Worm (Caenorhabditis elegans): ENCODE results near the gene C40H1.8.

The C40H1.8 gene

ce11 chrIII:9317601-9318000, 3.1 kb downstream of the C40H1.8 start:
- TF ChIP-seq tbx-11 (GFP tag; IDR thresholded peaks at IDR 0.05) (no peak), tbx-37 (GFP tag; conservative IDR thresholded peaks at IDR 0.05) (no peak), hmbx-1 (tag; optimal IDR thresholded peaks at IDR 0.05) (no peak), hnd-1 (tag; optimal IDR thresholded peaks at IDR 0.05) (no peak), ama-1 (optimal IDR thresholded peaks at IDR 0.05) (no peak), tra-4 (tag; optimal IDR thresholded peaks at IDR 0.05) (no peak), ets-7 (tag; optimal IDR thresholded peaks at IDR 0.05) (no peak), scrt-1 (GFP tag; IDR thresholded peaks at IDR 0.05) (no peak), aly-1 (tag; optimal IDR thresholded peaks at IDR 0.05) (no peak), hmg-4 (GFP tag; optimal IDR thresholded peaks at IDR 0.05) (no peak), ceh-36 (tag; optimal IDR thresholded peaks at IDR 0.05) (no peak), ceh-13 (GFP tag; optimal IDR thresholded peaks at IDR 0.05) (no peak), flt-1 (GFP tag; IDR thresholded peaks at IDR 0.05) (no peak), sea-1 (GFP tag; conservative IDR thresholded peaks at IDR 0.05) (no peak), pes-1 (GFP tag; IDR thresholded peaks at IDR 0.05) (no peak), F13C5.2 (tag; optimal IDR thresholded peaks at IDR 0.05) (no peak), B0310.2 (tag; optimal IDR thresholded peaks at IDR 0.05) (no peak)

DNA sequence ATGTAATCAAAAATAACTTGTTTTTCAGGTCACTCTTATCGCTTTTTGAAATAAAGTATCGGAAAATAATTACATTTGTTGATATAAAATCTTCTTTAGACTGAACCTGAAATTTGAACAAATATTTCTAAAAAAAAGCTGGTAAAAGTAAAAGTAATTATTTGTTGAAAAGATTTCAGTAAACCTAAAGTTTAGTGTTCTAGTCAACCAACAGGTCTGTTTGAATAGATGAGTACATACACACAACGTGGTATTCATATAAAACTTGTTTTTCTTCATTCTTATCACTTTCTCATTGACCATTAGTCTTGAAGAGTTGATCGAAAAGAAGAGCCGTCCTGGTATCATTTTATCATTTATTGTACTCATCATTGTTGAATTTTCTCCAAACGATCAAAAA, 5.1 kb downstream of the C40H1.8 start, which contains the start of gene C40H1.9:
Gene C40H1.9, plus strand, starts transcription at position 301 of the 400 bp plus-strand sequence.
- TF ChIP-seq hmbx-1 (tag; optimal IDR thresholded peaks at IDR 0.05) (no peak), scrt-1 (GFP tag; IDR thresholded peaks at IDR 0.05) (no peak), sea-1 (GFP tag; conservative IDR thresholded peaks at IDR 0.05) (no peak), aly-1 (tag; optimal IDR thresholded peaks at IDR 0.05) (no peak), ceh-13 (GFP tag; optimal IDR thresholded peaks at IDR 0.05) (no peak), ets-7 (tag; optimal IDR thresholded peaks at IDR 0.05) (no peak), F13C5.2 (tag; optimal IDR thresholded peaks at IDR 0.05) (no peak), tbx-37 (GFP tag; conservative IDR thresholded peaks at IDR 0.05) (no peak), hnd-1 (tag; optimal IDR thresholded peaks at IDR 0.05) (no peak)

- no peak for TF ChIP-seq hmbx-1 (tag; optimal IDR thresholded peaks at IDR 0.05)
- TF ChIP-seq tbx-11 (GFP tag; IDR thresholded peaks at IDR 0.05), result no peak
- no peak for TF ChIP-seq ets-7 (tag; optimal IDR thresholded peaks at IDR 0.05)
- no peak for TF ChIP-seq ceh-36 (tag; optimal IDR thresholded peaks at IDR 0.05)
- TF ChIP-seq ama-1 (optimal IDR thresholded peaks at IDR 0.05), result no peak
- TF ChIP-seq scrt-1 (GFP tag; IDR thresholded peaks at IDR 0.05), result no peak
- TF ChIP-seq hnd-1 (tag; optimal IDR thresholded peaks at IDR 0.05), result no peak
- no peak for TF ChIP-seq F13C5.2 (tag; optimal IDR thresholded peaks at IDR 0.05)
- TF ChIP-seq flt-1 (GFP tag; IDR thresholded peaks at IDR 0.05), result no peak
- no peak for TF ChIP-seq pes-1 (GFP tag; IDR thresholded peaks at IDR 0.05)
- TF ChIP-seq B0310.2 (tag; optimal IDR thresholded peaks at IDR 0.05), result no peak
- TF ChIP-seq sea-1 (GFP tag; conservative IDR thresholded peaks at IDR 0.05), result no peak
- no peak for TF ChIP-seq hmg-4 (GFP tag; optimal IDR thresholded peaks at IDR 0.05)
- no peak for TF ChIP-seq ceh-13 (GFP tag; optimal IDR thresholded peaks at IDR 0.05)
- no peak for TF ChIP-seq aly-1 (tag; optimal IDR thresholded peaks at IDR 0.05)
- no peak for TF ChIP-seq tbx-37 (GFP tag; conservative IDR thresholded peaks at IDR 0.05)
- TF ChIP-seq tra-4 (tag; optimal IDR thresholded peaks at IDR 0.05), result no peak
Observed at ce11 chrIII:9322010-9322409, 7.5 kb downstream of the C40H1.8 start, which contains the start of gene cpb-1. TSS of gene cpb-1 (plus strand) at chrIII:9322310.

DNA sequence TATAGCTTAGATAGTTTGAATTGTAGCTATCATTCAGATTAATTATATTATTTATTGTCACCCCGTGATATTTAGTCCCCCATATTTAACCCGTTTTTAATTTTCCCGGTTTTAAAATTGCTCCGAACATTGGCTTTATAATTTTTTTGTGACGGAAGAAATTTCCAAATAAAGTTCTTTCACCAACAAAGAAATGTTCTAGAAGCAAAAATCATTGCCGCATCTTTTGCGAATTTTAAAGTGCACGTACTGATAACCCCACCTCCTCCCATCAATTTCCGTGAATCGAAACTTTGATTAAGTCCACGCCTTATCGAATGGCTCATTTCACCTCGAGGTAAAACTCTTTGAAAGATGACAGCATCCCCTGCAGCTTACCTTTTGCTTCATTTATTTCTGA, 10.2 kb downstream of the C40H1.8 start, which contains the start of gene C40H1.7:
Gene C40H1.7, plus strand, starts transcription at position 301 of the 400 bp plus-strand sequence.
- no peak for TF ChIP-seq ama-1 (optimal IDR thresholded peaks at IDR 0.05)
- no peak for TF ChIP-seq flt-1 (GFP tag; IDR thresholded peaks at IDR 0.05)
- TF ChIP-seq F13C5.2 (tag; optimal IDR thresholded peaks at IDR 0.05), result no peak
- no peak for TF ChIP-seq ceh-36 (tag; optimal IDR thresholded peaks at IDR 0.05)
- no peak for TF ChIP-seq tra-4 (tag; optimal IDR thresholded peaks at IDR 0.05)
- no peak for TF ChIP-seq hmg-4 (GFP tag; optimal IDR thresholded peaks at IDR 0.05)
- TF ChIP-seq ets-7 (tag; optimal IDR thresholded peaks at IDR 0.05), result no peak
- TF ChIP-seq hnd-1 (tag; optimal IDR thresholded peaks at IDR 0.05), result no peak
- TF ChIP-seq sea-1 (GFP tag; conservative IDR thresholded peaks at IDR 0.05), result no peak

DNA sequence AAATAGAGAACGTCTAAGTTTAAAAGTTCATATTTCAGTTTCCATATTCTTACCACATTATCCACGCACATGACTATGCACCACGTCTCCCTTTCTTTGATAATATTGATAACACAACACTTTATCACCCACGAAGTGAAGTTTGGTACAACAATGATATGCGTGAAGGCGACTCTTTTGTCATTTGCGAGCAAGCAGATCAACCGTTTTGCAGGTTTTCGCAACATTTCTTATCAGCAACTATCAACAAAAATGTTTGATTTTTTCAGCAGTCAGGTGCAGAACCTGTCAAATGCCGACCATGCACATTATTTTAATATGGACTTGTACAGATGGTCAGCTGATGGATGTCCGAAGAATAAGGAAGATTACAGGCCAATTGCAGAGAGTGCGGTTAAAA, 12.0 kb downstream of the C40H1.8 start:
- TF ChIP-seq flt-1 (GFP tag; IDR thresholded peaks at IDR 0.05) (no peak), ama-1 (optimal IDR thresholded peaks at IDR 0.05) (no peak), tbx-37 (GFP tag; conservative IDR thresholded peaks at IDR 0.05) (no peak), hmg-4 (GFP tag; optimal IDR thresholded peaks at IDR 0.05) (no peak), F13C5.2 (tag; optimal IDR thresholded peaks at IDR 0.05) (no peak), ceh-36 (tag; optimal IDR thresholded peaks at IDR 0.05) (no peak), ets-7 (tag; optimal IDR thresholded peaks at IDR 0.05) (no peak), hnd-1 (tag; optimal IDR thresholded peaks at IDR 0.05) (no peak), hmbx-1 (tag; optimal IDR thresholded peaks at IDR 0.05) (no peak), tbx-11 (GFP tag; IDR thresholded peaks at IDR 0.05) (no peak), aly-1 (tag; optimal IDR thresholded peaks at IDR 0.05) (no peak)

DNA sequence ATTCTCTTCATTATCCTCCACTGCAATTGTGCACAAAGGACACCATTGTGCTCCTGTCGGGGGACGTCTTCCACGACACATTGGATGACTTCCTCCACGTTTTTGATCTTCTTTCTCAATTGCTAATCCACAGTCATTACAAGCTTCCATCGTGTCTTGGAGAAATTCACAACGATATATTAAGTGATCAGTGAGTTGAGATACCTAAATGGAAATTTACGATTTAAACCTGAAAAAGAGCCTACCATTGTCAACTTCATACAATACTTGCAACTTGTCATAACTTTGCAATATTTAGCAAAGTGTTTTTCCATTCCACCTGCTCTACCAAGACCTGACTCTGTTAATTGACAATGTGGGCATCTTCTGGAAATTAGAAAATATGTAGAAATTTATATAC, 13.4 kb downstream of the C40H1.8 start:
- no peak for TF ChIP-seq aly-1 (tag; optimal IDR thresholded peaks at IDR 0.05)
- no peak for TF ChIP-seq ama-1 (optimal IDR thresholded peaks at IDR 0.05)
- TF ChIP-seq ceh-36 (tag; optimal IDR thresholded peaks at IDR 0.05), result no peak
- no peak for TF ChIP-seq B0310.2 (tag; optimal IDR thresholded peaks at IDR 0.05)
- TF ChIP-seq hmg-4 (GFP tag; optimal IDR thresholded peaks at IDR 0.05), result no peak
- TF ChIP-seq tra-4 (tag; optimal IDR thresholded peaks at IDR 0.05), result no peak
- no peak for TF ChIP-seq ets-7 (tag; optimal IDR thresholded peaks at IDR 0.05)
- TF ChIP-seq pes-1 (GFP tag; IDR thresholded peaks at IDR 0.05), result no peak
- TF ChIP-seq ceh-13 (GFP tag; optimal IDR thresholded peaks at IDR 0.05), result no peak
- no peak for TF ChIP-seq tbx-37 (GFP tag; conservative IDR thresholded peaks at IDR 0.05)

- TF ChIP-seq scrt-1 (GFP tag; IDR thresholded peaks at IDR 0.05) (no peak), flt-1 (GFP tag; IDR thresholded peaks at IDR 0.05) (no peak), aly-1 (tag; optimal IDR thresholded peaks at IDR 0.05) (no peak), F13C5.2 (tag; optimal IDR thresholded peaks at IDR 0.05) (no peak), tbx-37 (GFP tag; conservative IDR thresholded peaks at IDR 0.05) (no peak), ceh-36 (tag; optimal IDR thresholded peaks at IDR 0.05) (no peak), ets-7 (tag; optimal IDR thresholded peaks at IDR 0.05) (no peak), hmg-4 (GFP tag; optimal IDR thresholded peaks at IDR 0.05) (no peak), hmbx-1 (tag; optimal IDR thresholded peaks at IDR 0.05) (no peak)
Observed at ce11 chrIII:9328732-9329131, 14.2 kb downstream of the C40H1.8 start.

Data from whole organism, early embryonic.